Worm (Caenorhabditis elegans) whole organism, late embryonic: ENCODE results near the gene T11B7.1.

Source experiments
- C08G9.2 ChIP-seq: sonication (generic microtip); optimal IDR thresholded peaks from 2 replicates; lab custom pipeline; 2016; ENCODE audit warnings: mild to moderate bottlenecking, missing genetic modification characterization, moderate library complexity, missing compliant biosample characterization
- F13H6.1 ChIP-seq: sonication (generic microtip); optimal IDR thresholded peaks from 2 replicates; lab custom pipeline; 2016; ENCODE audit warnings: missing genetic modification characterization, missing compliant biosample characterization
- K02D7.2 ChIP-seq: sonication (generic microtip); optimal IDR thresholded peaks from 2 replicates; lab custom pipeline; 2017; ENCODE audit warnings: mild to moderate bottlenecking, missing genetic modification characterization, missing compliant biosample characterization
- T23F11.4 ChIP-seq: fragments of 200-800 bp; sonication (Bioruptor generic); optimal IDR thresholded peaks from 2 replicates; lab custom pipeline; 2018; ENCODE audit warnings: mild to moderate bottlenecking, missing genetic modification characterization, missing compliant biosample characterization
- ahr-1 ChIP-seq: sonication (generic microtip); optimal IDR thresholded peaks from 2 replicates; lab custom pipeline; 2016; ENCODE audit warnings: missing genetic modification characterization, missing compliant biosample characterization
- ceh-14 ChIP-seq: sonication (generic microtip); optimal IDR thresholded peaks from 2 replicates; lab custom pipeline; 2016; ENCODE audit warnings: missing genotype, missing genetic modification characterization, missing compliant biosample characterization
- ceh-18 ChIP-seq: sonication (generic microtip); optimal IDR thresholded peaks from 2 replicates; lab custom pipeline; 2016; ENCODE audit warnings: missing genetic modification characterization, missing compliant biosample characterization
- ceh-2 ChIP-seq: sonication (generic microtip); optimal IDR thresholded peaks from 2 replicates; lab custom pipeline; 2016; ENCODE audit warnings: missing genotype, missing genetic modification characterization, missing compliant biosample characterization
- ceh-30 ChIP-seq: fragments of 150-350 bp; optimal IDR thresholded peaks from 2 replicates; lab custom pipeline; 2014; ENCODE audit warnings: missing biosample characterization, missing genetic modification characterization
- ceh-31 ChIP-seq: sonication (generic microtip); optimal IDR thresholded peaks from 2 replicates; lab custom pipeline; 2016; ENCODE audit warnings: missing genetic modification characterization, missing compliant biosample characterization
- ceh-48 ChIP-seq: sonication (generic microtip); optimal IDR thresholded peaks from 2 replicates; lab custom pipeline; 2016; ENCODE audit warnings: missing genetic modification characterization, inconsistent platforms, missing compliant biosample characterization
- ceh-6 ChIP-seq: fragments of 200-800 bp; sonication (Bioruptor generic); optimal IDR thresholded peaks from 2 replicates; lab custom pipeline; 2018; ENCODE audit warnings: mild to moderate bottlenecking, missing genetic modification characterization, missing compliant biosample characterization
- dmd-4 ChIP-seq: sonication (generic microtip); optimal IDR thresholded peaks from 2 replicates; lab custom pipeline; 2016; ENCODE audit warnings: borderline replicate concordance, missing genetic modification characterization, missing compliant biosample characterization
- dve-1 ChIP-seq: sonication (generic microtip); optimal IDR thresholded peaks from 2 replicates; lab custom pipeline; 2017; ENCODE audit warnings: antibody characterized with exemption, mild to moderate bottlenecking, missing genetic modification characterization, missing compliant biosample characterization
- elt-4 ChIP-seq: sonication (generic microtip); optimal IDR thresholded peaks from 2 replicates; lab custom pipeline; 2016; ENCODE audit warnings: missing genetic modification characterization, missing compliant biosample characterization
- ets-4 ChIP-seq: sonication (generic microtip); optimal IDR thresholded peaks from 2 replicates; lab custom pipeline; 2016; ENCODE audit warnings: missing genetic modification characterization, missing compliant biosample characterization
- fax-1 ChIP-seq: sonication (generic microtip); optimal IDR thresholded peaks from 2 replicates; lab custom pipeline; 2016; ENCODE audit warnings: missing genotype, missing genetic modification characterization, missing compliant biosample characterization
- fkh-10 ChIP-seq: fragments of 150-350 bp; optimal IDR thresholded peaks from 2 replicates; lab custom pipeline; 2014; ENCODE audit warnings: missing biosample characterization, missing genetic modification reagents, missing genetic modification characterization
- hlh-15 ChIP-seq: sonication (generic microtip); optimal IDR thresholded peaks from 2 replicates; lab custom pipeline; 2016; ENCODE audit warnings: missing genetic modification characterization, missing compliant biosample characterization
- hlh-30 ChIP-seq: sonication (generic microtip); optimal IDR thresholded peaks from 2 replicates; lab custom pipeline; 2017; ENCODE audit warnings: antibody characterized with exemption, missing genetic modification characterization, missing compliant biosample characterization; ENCODE audit not compliant: insufficient read depth
- lim-6 ChIP-seq: sonication (generic microtip); optimal IDR thresholded peaks from 2 replicates; lab custom pipeline; 2016; ENCODE audit warnings: missing genetic modification characterization, missing compliant biosample characterization
- madf-2 ChIP-seq: sonication (generic microtip); optimal IDR thresholded peaks from 2 replicates; lab custom pipeline; 2017; ENCODE audit warnings: missing genetic modification characterization, missing compliant biosample characterization
- nfya-1 ChIP-seq: sonication (generic microtip); optimal IDR thresholded peaks from 2 replicates; lab custom pipeline; 2017; ENCODE audit warnings: missing genetic modification characterization, mild to moderate bottlenecking, missing compliant biosample characterization, antibody characterized with exemption, moderate library complexity
- nhr-11 ChIP-seq: fragments of 150-350 bp; optimal IDR thresholded peaks from 2 replicates; lab custom pipeline; 2014; ENCODE audit warnings: missing biosample characterization, missing genetic modification characterization
- nhr-232 ChIP-seq: sonication (generic microtip); optimal IDR thresholded peaks from 2 replicates; lab custom pipeline; 2016; ENCODE audit warnings: missing genetic modification characterization, missing compliant biosample characterization
- npax-4 ChIP-seq: sonication (generic microtip); optimal IDR thresholded peaks from 2 replicates; lab custom pipeline; 2016; ENCODE audit warnings: missing genetic modification characterization, missing compliant biosample characterization
- odd-2 ChIP-seq: sonication (generic microtip); optimal IDR thresholded peaks from 2 replicates; lab custom pipeline; 2017; ENCODE audit warnings: antibody characterized with exemption, mild to moderate bottlenecking, missing genetic modification characterization, missing compliant biosample characterization
- pha-2 ChIP-seq: sonication (generic microtip); optimal IDR thresholded peaks from 2 replicates; lab custom pipeline; 2017; ENCODE audit warnings: mild to moderate bottlenecking, missing genetic modification characterization, missing compliant biosample characterization
- pha-4 ChIP-seq: fragments of 150-350 bp; optimal IDR thresholded peaks from 2 replicates; lab custom pipeline; 2018; ENCODE audit warnings: missing biosample characterization, missing genetic modification reagents, missing genetic modification characterization
- pqm-1 ChIP-seq: sonication (generic microtip); optimal IDR thresholded peaks from 2 replicates; lab custom pipeline; 2016; ENCODE audit warnings: missing genetic modification characterization, missing compliant biosample characterization
- sox-2 ChIP-seq: fragments of 200-800 bp; sonication (Bioruptor generic); IDR thresholded peaks from 2 replicates; pipeline ENCODE4 v1.3.6; 2022; ENCODE audit warnings: missing genetic modification reagents, missing genetic modification characterization, missing compliant biosample characterization
- sox-4 ChIP-seq: sonication (generic microtip); optimal IDR thresholded peaks from 2 replicates; lab custom pipeline; 2017; ENCODE audit warnings: mild to moderate bottlenecking, missing genetic modification characterization, inconsistent platforms, missing compliant biosample characterization
- syd-9 ChIP-seq: sonication (generic microtip); optimal IDR thresholded peaks from 2 replicates; lab custom pipeline; 2016; ENCODE audit warnings: mild to moderate bottlenecking, missing genetic modification characterization, moderate library complexity, missing compliant biosample characterization
- tbx-2 ChIP-seq: sonication (generic microtip); optimal IDR thresholded peaks from 2 replicates; lab custom pipeline; 2016; ENCODE audit warnings: missing genetic modification characterization, missing compliant biosample characterization
- ttx-3 ChIP-seq: sonication (generic microtip); optimal IDR thresholded peaks from 2 replicates; lab custom pipeline; 2016; ENCODE audit warnings: missing genetic modification reagents, missing genetic modification characterization, missing compliant biosample characterization
- unc-42 ChIP-seq: sonication (generic microtip); optimal IDR thresholded peaks from 2 replicates; lab custom pipeline; 2016; ENCODE audit warnings: missing genotype, missing genetic modification characterization, missing compliant biosample characterization
- unc-55 ChIP-seq: sonication (generic microtip); optimal IDR thresholded peaks from 2 replicates; lab custom pipeline; 2017; ENCODE audit warnings: missing biosample characterization, missing genetic modification reagents, missing genetic modification characterization
- unc-86 ChIP-seq: sonication (generic microtip); optimal IDR thresholded peaks from 2 replicates; lab custom pipeline; 2016; ENCODE audit warnings: missing genetic modification characterization, missing compliant biosample characterization

Gene T11B7.1

ce11 chrIV:8891131-8891530 lies 50.6 kb downstream of the T11B7.1 start, which contains the start of gene spr-2:
TSS of gene spr-2 (plus strand) at chrIV:8891462.
- TF ChIP-seq T23F11.4 (GFP tag; lab: Kevin White, UChicago) (no peak), lim-6 (tag; lab: Kevin White, UChicago) (no peak), syd-9 (tag; lab: Kevin White, UChicago) (no peak), F13H6.1 (tag; lab: Kevin White, UChicago) (no peak), pqm-1 (tag; lab: Kevin White, UChicago) (no peak), dmd-4 (tag; lab: Kevin White, UChicago) (no peak), nhr-232 (no peak), ceh-6 (no peak), pha-2 (tag; lab: Kevin White, UChicago) (no peak), nfya-1 (tag; lab: Kevin White, UChicago) (no peak), elt-4 (tag; lab: Kevin White, UChicago) (no peak), unc-86 (tag; lab: Kevin White, UChicago) (peak; percentile 36), ceh-30 (peak; percentile 13), ceh-2 (no peak), sox-4 (tag; lab: Kevin White, UChicago) (no peak), nhr-11 (tag; lab: Kevin White, UChicago) (no peak), ceh-18 (tag; lab: Kevin White, UChicago) (no peak), fax-1 (tag; lab: Kevin White, UChicago) (no peak), sox-2 (GFP tag; lab: Robert Waterston, UW) (no peak), ets-4 (tag; lab: Kevin White, UChicago) (no peak), dve-1 (tag; lab: Kevin White, UChicago) (no peak), madf-2 (tag; lab: Kevin White, UChicago) (no peak), tbx-2 (no peak), odd-2 (tag; lab: Kevin White, UChicago) (no peak), ahr-1 (tag; lab: Kevin White, UChicago) (no peak), npax-4 (tag; lab: Kevin White, UChicago) (no peak), unc-55 (GFP tag; lab: Kevin White, UChicago) (no peak), ceh-48 (no peak), pha-4 (no peak), hlh-30 (tag; lab: Kevin White, UChicago) (peak; percentile 21), hlh-15 (tag; lab: Kevin White, UChicago) (no peak), fkh-10 (GFP tag; lab: Kevin White, UChicago) (peak; percentile 8), ceh-31 (tag; lab: Kevin White, UChicago) (peak; percentile 16), ttx-3 (tag; lab: Kevin White, UChicago) (no peak), C08G9.2 (no peak), K02D7.2 (tag; lab: Kevin White, UChicago) (no peak), ceh-14 (peak; percentile 17), unc-42 (peak; percentile 85)
